Fruit fly (Drosophila melanogaster) S2 (cell line): Measurements from ENCODE around the gene CG4598.
A peak's percentile ranks its signal among the peaks of the same experiment; 100 is the strongest.

Experiments used
- CG8478 ChIP-seq: fragments of >200 bp; optimal IDR thresholded peaks from 2 replicates; lab custom pipeline; 2018
- CTCF ChIP-seq, 2 experiments: fragments of >200 bp; optimal IDR thresholded peaks; 2 replicates each; lab custom pipeline; 2018

dm6 chr2L:9918020-9918959, at the start of gene CG4598, which contains the start of gene CG5885:
- TF ChIP-seq CG8478 (lab: Kevin White, UChicago) (no peak), CTCF (optimal IDR thresholded peaks at IDR 0.05; lab: Kevin White, UChicago) (peak in 1 of 2 experiments; percentile 29)
